Fruit fly (Drosophila melanogaster) whole organism, pupa: ENCODE measurements around the gene Flad2.

Experiments
- CG15710 ChIP-seq: fragments of 200-800 bp; sonication (Bioruptor generic); optimal IDR thresholded peaks from 2 replicates; lab custom pipeline; 2018; ENCODE audit warnings: missing biosample characterization, mild to moderate bottlenecking, missing genetic modification characterization, moderate library complexity
- CG17806 ChIP-seq: fragments of 200-800 bp; sonication (Bioruptor generic); optimal IDR thresholded peaks from 2 replicates; lab custom pipeline; 2018; ENCODE audit warnings: missing biosample characterization, mild to moderate bottlenecking, missing genetic modification characterization, moderate library complexity
- CG34367 ChIP-seq: fragments of 200-800 bp; sonication (Bioruptor generic); optimal IDR thresholded peaks from 2 replicates; lab custom pipeline; 2018; ENCODE audit warnings: missing biosample characterization, mild to moderate bottlenecking, missing genetic modification characterization
- CG8159 ChIP-seq: fragments of 200-800 bp; sonication (Bioruptor generic); optimal IDR thresholded peaks from 3 replicates; lab custom pipeline; 2018; ENCODE audit warnings: missing biosample characterization, mild to moderate bottlenecking, missing genetic modification characterization, moderate library complexity
- CG8301 ChIP-seq: fragments of 200-800 bp; sonication (Bioruptor generic); optimal IDR thresholded peaks from 2 replicates; lab custom pipeline; 2018; ENCODE audit warnings: missing biosample characterization, mild to moderate bottlenecking, missing genetic modification characterization
- D1 ChIP-seq: fragments of 200-800 bp; sonication (Bioruptor generic); optimal IDR thresholded peaks from 2 replicates; lab custom pipeline; 2018; ENCODE audit warnings: missing biosample characterization, mild to moderate bottlenecking, missing genetic modification characterization, moderate library complexity
- Pif1A ChIP-seq: fragments of 200-800 bp; sonication (Bioruptor generic); optimal IDR thresholded peaks from 3 replicates; lab custom pipeline; 2016; ENCODE audit warnings: missing biosample characterization, missing genetic modification characterization
- Snoo ChIP-seq: fragments of 200-800 bp; sonication (Bioruptor generic); optimal IDR thresholded peaks from 3 replicates; lab custom pipeline; 2017; ENCODE audit warnings: missing biosample characterization, mild to moderate bottlenecking, missing genetic modification characterization, inconsistent platforms
- fd96Ca ChIP-seq: fragments of 200-800 bp; sonication (Bioruptor generic); IDR thresholded peaks from 3 replicates; pipeline ENCODE4 v1.3.6; 2022; ENCODE audit warnings: missing biosample characterization, missing genetic modification characterization

dm6 chr2L:13430919-13431502, 18.7 kb downstream of the Flad2 start:
- TF ChIP-seq Pif1A (GFP tag; lab: Kevin White, UChicago): peak; percentile 8
- TF ChIP-seq CG15710 (tag; lab: Kevin White, UChicago): no peak
- peak; percentile 36 for TF ChIP-seq CG8159 (tag; lab: Kevin White, UChicago)
- TF ChIP-seq fd96Ca (GFP tag; lab: Robert Waterston, UW): no peak
- TF ChIP-seq D1: no peak
- TF ChIP-seq CG34367 (tag; lab: Kevin White, UChicago): no peak
- TF ChIP-seq Snoo (tag; lab: Kevin White, UChicago): no peak
- TF ChIP-seq CG8301 (tag; lab: Kevin White, UChicago): no peak
- TF ChIP-seq CG17806 (tag; lab: Kevin White, UChicago): no peak
